Fruit fly (Drosophila melanogaster) whole organism, embryonic: ENCODE data around the gene Orp8.

Experiments
- CG1024 ChIP-seq: fragments of 200-800 bp; sonication (Bioruptor generic); IDR thresholded peaks from 2 replicates; pipeline ENCODE4 v1.3.6; 2022; ENCODE audit warnings: missing biosample characterization, missing genetic modification characterization
- CG10979 ChIP-seq: fragments of 200-800 bp; sonication (Bioruptor generic); optimal IDR thresholded peaks from 2 replicates; lab custom pipeline; 2018; ENCODE audit warnings: missing biosample characterization, mild to moderate bottlenecking, missing genetic modification characterization, moderate library complexity
- CG11560 ChIP-seq: fragments of 200-800 bp; sonication (Bioruptor generic); IDR thresholded peaks from 3 replicates; pipeline ENCODE4 v1.3.6; 2022; ENCODE audit warnings: missing biosample characterization, missing genetic modification characterization
- CG15514 ChIP-seq: fragments of 200-800 bp; sonication (Bioruptor generic); optimal IDR thresholded peaks from 3 replicates; lab custom pipeline; 2017; ENCODE audit warnings: missing biosample characterization, missing genetic modification characterization, mild to moderate bottlenecking, moderate library complexity, missing genetic modification reagents
- CG18476 ChIP-seq: fragments of 200-800 bp; sonication (Bioruptor generic); optimal IDR thresholded peaks from 2 replicates; lab custom pipeline; 2016; ENCODE audit warnings: missing biosample characterization, mild to moderate bottlenecking, missing genetic modification characterization
- CG18619 ChIP-seq: fragments of 200-800 bp; sonication (Bioruptor generic); optimal IDR thresholded peaks from 3 replicates; lab custom pipeline; 2017; ENCODE audit warnings: missing biosample characterization, mild to moderate bottlenecking, missing genetic modification characterization
- CG2129 ChIP-seq: fragments of 200-800 bp; sonication (Bioruptor generic); IDR thresholded peaks from 2 replicates; pipeline ENCODE4 v1.3.6; 2022; ENCODE audit warnings: missing biosample characterization, missing genetic modification characterization; ENCODE audit not compliant: partially characterized antibody
- CG31224 ChIP-seq: fragments of 200-800 bp; sonication (Bioruptor generic); IDR thresholded peaks from 2 replicates; pipeline ENCODE4 v1.3.6; 2022; ENCODE audit warnings: missing biosample characterization, missing genetic modification characterization
- CG4360 ChIP-seq: fragments of 200-800 bp; sonication (Bioruptor generic); IDR thresholded peaks from 2 replicates; pipeline ENCODE4 v1.3.6; 2022; ENCODE audit warnings: missing biosample characterization, missing genetic modification characterization
- CG6272 ChIP-seq: fragments of 200-800 bp; sonication (Bioruptor generic); IDR thresholded peaks from 2 replicates; pipeline ENCODE4 v1.3.6; 2022; ENCODE audit warnings: missing biosample characterization, missing genetic modification characterization
- CG7928 ChIP-seq: fragments of 200-800 bp; sonication (Bioruptor generic); optimal IDR thresholded peaks from 2 replicates; lab custom pipeline; 2017; ENCODE audit warnings: missing biosample characterization, mild to moderate bottlenecking, missing genetic modification characterization
- CG9797 ChIP-seq: fragments of 200-800 bp; sonication (Bioruptor generic); optimal IDR thresholded peaks from 3 replicates; lab custom pipeline; 2018; ENCODE audit warnings: missing biosample characterization, mild to moderate bottlenecking, missing genetic modification characterization
- Camta ChIP-seq: fragments of 200-800 bp; sonication (Bioruptor generic); optimal IDR thresholded peaks from 2 replicates; lab custom pipeline; 2016; ENCODE audit warnings: missing biosample characterization, missing genetic modification characterization
- Chrac-16 ChIP-seq: fragments of 200-800 bp; sonication (Bioruptor generic); optimal IDR thresholded peaks from 3 replicates; lab custom pipeline; 2016; ENCODE audit warnings: missing biosample characterization, missing genetic modification characterization
- Dad ChIP-seq: fragments of 200-800 bp; sonication (Bioruptor generic); optimal IDR thresholded peaks from 3 replicates; lab custom pipeline; 2016; ENCODE audit warnings: missing biosample characterization, missing genetic modification characterization
- E2f1 ChIP-seq: fragments of 200-800 bp; sonication (Bioruptor generic); IDR thresholded peaks from 2 replicates; pipeline ENCODE4 v1.3.6; 2022; ENCODE audit warnings: missing biosample characterization, missing genetic modification characterization
- Hr39 ChIP-seq: fragments of >200 bp; optimal IDR thresholded peaks from 2 replicates; lab custom pipeline; 2017
- Hsf ChIP-seq: fragments of 200-800 bp; sonication (Bioruptor generic); optimal IDR thresholded peaks from 3 replicates; lab custom pipeline; 2016; ENCODE audit warnings: missing biosample characterization, missing genetic modification characterization
- MESR4 ChIP-seq: fragments of 200-800 bp; sonication (Bioruptor generic); optimal IDR thresholded peaks from 2 replicates; lab custom pipeline; 2018; ENCODE audit warnings: missing biosample characterization, mild to moderate bottlenecking, missing genetic modification characterization, moderate library complexity
- MTF-1 ChIP-seq: fragments of 200-800 bp; sonication (Bioruptor generic); optimal IDR thresholded peaks from 2 replicates; lab custom pipeline; 2018; ENCODE audit warnings: missing biosample characterization, mild to moderate bottlenecking, missing genetic modification characterization, borderline replicate concordance
- PHDP ChIP-seq: fragments of 200-800 bp; sonication (Bioruptor generic); optimal IDR thresholded peaks from 3 replicates; lab custom pipeline; 2018; ENCODE audit warnings: missing biosample characterization, mild to moderate bottlenecking, missing genetic modification characterization, moderate library complexity
- Spps ChIP-seq: fragments of 200-800 bp; sonication (Bioruptor generic); optimal IDR thresholded peaks from 2 replicates; lab custom pipeline; 2018; ENCODE audit warnings: missing biosample characterization, mild to moderate bottlenecking, missing genetic modification characterization
- Ssrp ChIP-seq: fragments of 200-800 bp; sonication (Bioruptor generic); optimal IDR thresholded peaks from 2 replicates; lab custom pipeline; 2018; ENCODE audit warnings: missing biosample characterization, mild to moderate bottlenecking, missing genetic modification characterization, moderate library complexity
- Taf1 ChIP-seq: fragments of 200-800 bp; sonication (Bioruptor generic); IDR thresholded peaks from 2 replicates; pipeline ENCODE4 v1.3.6; 2022; ENCODE audit warnings: missing biosample characterization, missing genetic modification characterization
- Xrp1 ChIP-seq: fragments of 200-800 bp; sonication (Bioruptor generic); IDR thresholded peaks from 2 replicates; pipeline ENCODE4 v1.3.6; 2022; ENCODE audit warnings: missing biosample characterization, missing genetic modification characterization
- ara ChIP-seq: fragments of 200-800 bp; sonication (Bioruptor generic); IDR thresholded peaks from 2 replicates; pipeline ENCODE4 v1.3.6; 2022; ENCODE audit warnings: missing biosample characterization, missing genetic modification characterization
- ase ChIP-seq: fragments of 200-800 bp; sonication (Bioruptor generic); IDR thresholded peaks from 3 replicates; pipeline ENCODE4 v1.3.6; 2022; ENCODE audit warnings: missing biosample characterization, missing genetic modification characterization
- cas ChIP-seq: fragments of 200-800 bp; sonication (Bioruptor generic); IDR thresholded peaks from 2 replicates; pipeline ENCODE4 v1.3.6; 2022; ENCODE audit warnings: missing biosample characterization, missing genetic modification characterization
- chinmo ChIP-seq: fragments of 200-800 bp; sonication (Bioruptor generic); IDR thresholded peaks from 4 replicates; pipeline ENCODE4 v1.3.6; 2022; ENCODE audit warnings: missing biosample characterization, missing genetic modification characterization; ENCODE audit not compliant: partially characterized antibody
- dysf ChIP-seq: fragments of 200-800 bp; sonication (Bioruptor generic); IDR thresholded peaks from 3 replicates; pipeline ENCODE4 v1.3.6; 2022; ENCODE audit warnings: missing biosample characterization, missing genetic modification characterization
- eyg ChIP-seq: fragments of 200-800 bp; sonication (Bioruptor generic); optimal IDR thresholded peaks from 3 replicates; lab custom pipeline; 2016; ENCODE audit warnings: missing biosample characterization, missing genetic modification characterization
- gcm ChIP-seq: fragments of 200-800 bp; sonication (Bioruptor generic); optimal IDR thresholded peaks from 2 replicates; lab custom pipeline; 2019; ENCODE audit warnings: missing biosample characterization, mild to moderate bottlenecking, missing genetic modification characterization, moderate library complexity
- gt ChIP-seq: fragments of 200-800 bp; sonication (Bioruptor generic); IDR thresholded peaks from 2 replicates; pipeline ENCODE4 v1.3.6; 2022; ENCODE audit warnings: missing biosample characterization, missing genetic modification characterization
- hbn ChIP-seq: fragments of 200-800 bp; sonication (Bioruptor generic); IDR thresholded peaks from 2 replicates; pipeline ENCODE4 v1.3.6; 2022; ENCODE audit warnings: missing biosample characterization, missing genetic modification characterization; ENCODE audit not compliant: partially characterized antibody
- jumu ChIP-seq: fragments of 200-800 bp; sonication (Bioruptor generic); optimal IDR thresholded peaks from 3 replicates; lab custom pipeline; 2016; ENCODE audit warnings: missing biosample characterization, missing genetic modification characterization
- lola ChIP-seq, 3 experiments: fragments of >200 bp in 2 of 3; fragments of 200-800 bp in 1 of 3; sonication (Bioruptor generic) in 1 of 3; optimal IDR thresholded peaks; 2 replicates each; lab custom pipeline; 2017 to 2019; ENCODE audit warnings: missing biosample characterization in 3 of 3, missing genetic modification characterization in 3 of 3, mild to moderate bottlenecking in 1 of 3, moderate library complexity in 1 of 3
- luna ChIP-seq: fragments of 200-800 bp; sonication (Bioruptor generic); optimal IDR thresholded peaks from 2 replicates; lab custom pipeline; 2016; ENCODE audit warnings: missing biosample characterization, missing genetic modification characterization
- mam ChIP-seq: fragments of 200-800 bp; sonication (Bioruptor generic); optimal IDR thresholded peaks from 3 replicates; lab custom pipeline; 2016; ENCODE audit warnings: missing biosample characterization, missing genetic modification characterization
- nerfin-2 ChIP-seq: fragments of 200-800 bp; sonication (Bioruptor generic); IDR thresholded peaks from 2 replicates; pipeline ENCODE4 v1.3.6; 2022; ENCODE audit warnings: missing biosample characterization, missing genetic modification characterization; ENCODE audit not compliant: partially characterized antibody
- pita ChIP-seq: fragments of 200-800 bp; sonication (Bioruptor generic); optimal IDR thresholded peaks from 2 replicates; lab custom pipeline; 2017; ENCODE audit warnings: missing biosample characterization, mild to moderate bottlenecking, missing genetic modification characterization
- rib ChIP-seq: fragments of 200-800 bp; sonication (Bioruptor generic); IDR thresholded peaks from 2 replicates; pipeline ENCODE4 v1.3.6; 2022; ENCODE audit warnings: missing biosample characterization, missing genetic modification characterization
- seq ChIP-seq: fragments of 200-800 bp; sonication (Bioruptor generic); IDR thresholded peaks from 2 replicates; pipeline ENCODE4 v1.3.6; 2022; ENCODE audit warnings: missing biosample characterization, missing genetic modification characterization
- shn ChIP-seq: fragments of 200-800 bp; sonication (Bioruptor generic); optimal IDR thresholded peaks from 3 replicates; lab custom pipeline; 2016; ENCODE audit warnings: missing biosample characterization, missing genetic modification characterization
- sisA ChIP-seq: fragments of 200-800 bp; sonication (Bioruptor generic); IDR thresholded peaks from 2 replicates; pipeline ENCODE4 v1.3.6; 2022; ENCODE audit warnings: missing biosample characterization, missing genetic modification characterization
- slbo ChIP-seq: fragments of 200-800 bp; sonication (Bioruptor generic); IDR thresholded peaks from 2 replicates; pipeline ENCODE4 v1.3.6; 2022; ENCODE audit warnings: missing biosample characterization, missing genetic modification characterization
- tap ChIP-seq: fragments of 200-800 bp; optimal IDR thresholded peaks from 3 replicates; lab custom pipeline; 2019; ENCODE audit warnings: missing biosample characterization, mild to moderate bottlenecking, missing genetic modification characterization, moderate library complexity
- tio ChIP-seq: fragments of 200-800 bp; sonication (Bioruptor generic); optimal IDR thresholded peaks from 2 replicates; lab custom pipeline; 2017; ENCODE audit warnings: missing biosample characterization, missing genetic modification characterization, inconsistent platforms
- vnd ChIP-seq: fragments of 200-800 bp; sonication (Bioruptor generic); IDR thresholded peaks from 3 replicates; pipeline ENCODE4 v1.3.6; 2022; ENCODE audit warnings: missing biosample characterization, missing genetic modification characterization; ENCODE audit not compliant: partially characterized antibody

Orp8 gene

DNA sequence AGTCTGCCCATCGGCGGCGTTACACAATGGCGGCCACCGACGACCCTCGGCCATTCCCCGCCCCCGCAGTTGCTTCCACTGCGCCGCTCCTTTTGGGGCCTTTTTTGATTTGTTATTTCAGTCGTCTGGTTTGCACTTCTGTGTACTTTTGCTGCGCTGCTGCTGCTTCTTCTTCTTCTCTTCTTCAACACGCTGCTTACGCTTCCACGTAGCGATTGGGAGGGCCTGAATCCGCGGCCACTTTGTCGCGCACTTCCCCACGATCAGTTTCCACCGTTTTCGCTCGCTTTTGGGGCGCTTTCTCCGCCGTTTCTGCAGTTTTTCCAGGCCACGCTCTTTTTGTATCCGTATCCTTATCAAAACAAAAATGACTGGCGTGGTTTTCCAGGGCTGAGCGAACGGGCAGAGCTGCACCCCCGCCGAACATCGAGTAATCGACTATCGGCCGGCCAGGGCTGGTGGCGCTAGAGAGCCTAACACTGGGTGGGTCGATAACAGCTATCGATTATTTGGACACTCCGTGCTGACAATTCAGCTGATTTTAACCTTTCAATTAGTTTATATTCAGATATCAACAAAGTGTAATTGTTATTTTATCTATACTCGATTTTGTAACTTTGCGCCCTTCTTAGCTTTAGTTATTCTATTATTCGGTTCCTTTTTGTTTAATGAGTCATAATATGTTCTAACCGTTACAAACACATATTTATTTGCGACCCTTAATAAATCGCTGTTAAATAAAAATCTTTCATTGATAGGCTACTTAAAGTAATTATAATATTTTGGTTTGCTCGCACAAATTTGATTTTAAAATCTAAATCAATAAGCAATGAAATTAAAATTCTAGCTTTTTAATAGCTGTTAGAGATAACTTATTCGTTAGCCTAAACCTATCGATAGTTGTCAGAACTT is 18.7 kb downstream of the Orp8 start, which contains the start of the genes CG4360 and Sirt2 (continued):
- TF ChIP-seq Taf1 (GFP tag; lab: Robert Waterston, UW) = no peak
- TF ChIP-seq Hsf (GFP tag; lab: Kevin White, UChicago) = peak; percentile 54
- TF ChIP-seq tio = no peak
- no peak for TF ChIP-seq Hr39 (lab: Kevin White, UChicago)
- TF ChIP-seq PHDP (tag; lab: Kevin White, UChicago) = peak; percentile 29
- TF ChIP-seq CG9797 (GFP tag; lab: Kevin White, UChicago) = peak; percentile 22
- TF ChIP-seq MTF-1 (GFP tag; lab: Kevin White, UChicago) = no peak
- peak; percentile 76 for TF ChIP-seq slbo (GFP tag; lab: Robert Waterston, UW)
- TF ChIP-seq lola (GFP tag; optimal IDR thresholded peaks at IDR 0.05; lab: Kevin White, UChicago) = peak in 1 of 3 experiments; percentile 29
- no peak for TF ChIP-seq CG10979 (tag; lab: Kevin White, UChicago)
- TF ChIP-seq CG1024 (GFP tag; lab: Robert Waterston, UW) = peak; percentile 25
- TF ChIP-seq gt (GFP tag; lab: Robert Waterston, UW) = 0 out of 2 replicates have a peak, but pooled peaks have one; percentile 6
- peak; percentile 45; the same call in 1 of the 3 replicates for TF ChIP-seq dysf
- peak; percentile 25; the same call in 1 of the 2 replicates for TF ChIP-seq E2f1
- TF ChIP-seq tap (tag; lab: Kevin White, UChicago) = no peak
- peak; percentile 68 for TF ChIP-seq CG2129
- TF ChIP-seq ase (GFP tag; lab: Robert Waterston, UW) = 0 out of 3 replicates have a peak, but pooled peaks have one; percentile 21
- 0 out of 2 replicates have a peak, but pooled peaks have one; percentile 44 for TF ChIP-seq rib (GFP tag; lab: Robert Waterston, UW)
- TF ChIP-seq ara (GFP tag; lab: Robert Waterston, UW) = no peak
- peak; percentile 10; the same call in 1 of the 2 replicates for TF ChIP-seq Xrp1 (GFP tag; lab: Robert Waterston, UW)
- TF ChIP-seq vnd = peak; percentile 81
- TF ChIP-seq Spps (tag; lab: Kevin White, UChicago) = no peak
- peak; percentile 21 for TF ChIP-seq Dad
- TF ChIP-seq CG4360 (GFP tag; lab: Robert Waterston, UW) = peak; percentile 10; the same call in 1 of the 2 replicates
- no peak for TF ChIP-seq Camta (GFP tag; lab: Kevin White, UChicago)
- peak; percentile 98 for TF ChIP-seq MESR4 (GFP tag; lab: Kevin White, UChicago)
- TF ChIP-seq CG7928 (GFP tag; lab: Kevin White, UChicago) = peak; percentile 99
- TF ChIP-seq CG11560 (tag; lab: Robert Waterston, UW) = peak; percentile 96
- TF ChIP-seq jumu (GFP tag; lab: Kevin White, UChicago) = peak; percentile 50
- no peak for TF ChIP-seq Ssrp (tag; lab: Kevin White, UChicago)
- TF ChIP-seq seq (GFP tag; lab: Robert Waterston, UW) = no peak
- peak; percentile 47 for TF ChIP-seq shn (GFP tag; lab: Kevin White, UChicago)
- TF ChIP-seq CG15514 (GFP tag; lab: Kevin White, UChicago) = peak; percentile 77
- TF ChIP-seq CG31224 = 0 out of 2 replicates have a peak, but pooled peaks have one; percentile 13
- TF ChIP-seq luna (GFP tag; lab: Kevin White, UChicago) = peak; percentile 6
- peak; percentile 56 for TF ChIP-seq cas (GFP tag; lab: Robert Waterston, UW)
- peak; percentile 33; the same call in 1 of the 2 replicates for TF ChIP-seq sisA
- 0 out of 4 replicates have a peak, but pooled peaks have one; percentile 59 for TF ChIP-seq chinmo (GFP tag; lab: Robert Waterston, UW)
- peak; percentile 60 for TF ChIP-seq mam (GFP tag; lab: Kevin White, UChicago)
- peak; percentile 15 for TF ChIP-seq gcm (GFP tag; lab: Kevin White, UChicago)
- TF ChIP-seq CG18619 (GFP tag; lab: Kevin White, UChicago) = peak; percentile 11
- peak; percentile 69 for TF ChIP-seq nerfin-2
- TF ChIP-seq CG6272 (GFP tag; lab: Robert Waterston, UW) = peak; percentile 48; the same call in 1 of the 2 replicates
- peak; percentile 59 for TF ChIP-seq hbn (GFP tag; lab: Robert Waterston, UW)
- peak; percentile 21 for TF ChIP-seq Chrac-16 (GFP tag; lab: Kevin White, UChicago)
- TF ChIP-seq CG18476 (GFP tag; lab: Kevin White, UChicago) = no peak
- TF ChIP-seq eyg (GFP tag; lab: Kevin White, UChicago) = peak; percentile 22
- TF ChIP-seq pita (GFP tag; lab: Kevin White, UChicago) = no peak
